Fruit fly (Drosophila melanogaster) whole organism, wandering third instar larva: ENCODE data around the gene bmm.

Experiments
- Abd-B ChIP-seq: fragments of >200 bp; optimal IDR thresholded peaks from 2 replicates; lab custom pipeline; 2017; ENCODE audit warnings: missing biosample characterization, missing genetic modification characterization
- Dfd ChIP-seq: fragments of >200 bp; optimal IDR thresholded peaks from 2 replicates; lab custom pipeline; 2017; ENCODE audit warnings: missing biosample characterization, missing genetic modification characterization
- HLH106 ChIP-seq: fragments of 200-800 bp; optimal IDR thresholded peaks from 3 replicates; lab custom pipeline; 2019; ENCODE audit warnings: missing biosample characterization, mild to moderate bottlenecking, missing genetic modification characterization, moderate library complexity
- Myc ChIP-seq: fragments of >200 bp; optimal IDR thresholded peaks from 2 replicates; lab custom pipeline; 2017
- br ChIP-seq: fragments of 200-800 bp; sonication (Bioruptor generic); optimal IDR thresholded peaks from 2 replicates; lab custom pipeline; 2016; ENCODE audit warnings: missing biosample characterization, missing genetic modification characterization
- ey ChIP-seq: fragments of 200-800 bp; sonication (Bioruptor generic); optimal IDR thresholded peaks from 2 replicates; lab custom pipeline; 2016; ENCODE audit warnings: missing biosample characterization, missing genetic modification characterization
- lola ChIP-seq: fragments of >200 bp; optimal IDR thresholded peaks from 2 replicates; lab custom pipeline; 2017; ENCODE audit warnings: missing biosample characterization, missing genetic modification characterization
- pan ChIP-seq: fragments of >200 bp; optimal IDR thresholded peaks from 2 replicates; lab custom pipeline; 2017
- psq ChIP-seq: fragments of 200-800 bp; sonication (Bioruptor generic); optimal IDR thresholded peaks from 3 replicates; lab custom pipeline; 2017; ENCODE audit warnings: missing biosample characterization, mild to moderate bottlenecking, missing genetic modification characterization, moderate library complexity
- sage ChIP-seq: fragments of 200-800 bp; sonication (Bioruptor generic); optimal IDR thresholded peaks from 2 replicates; lab custom pipeline; 2016; ENCODE audit warnings: missing biosample characterization, mild to moderate bottlenecking, missing genetic modification characterization
- sv ChIP-seq: fragments of 200-800 bp; sonication (Bioruptor generic); optimal IDR thresholded peaks from 3 replicates; lab custom pipeline; 2016; ENCODE audit warnings: missing biosample characterization, missing genetic modification characterization
- tai ChIP-seq: sonication (Bioruptor generic); optimal IDR thresholded peaks from 2 replicates; lab custom pipeline; 2016; ENCODE audit warnings: missing biosample characterization, missing genetic modification characterization

- TF ChIP-seq tai (GFP tag; lab: Kevin White, UChicago) (no peak), HLH106 (tag; lab: Kevin White, UChicago) (no peak), psq (GFP tag; lab: Kevin White, UChicago) (no peak), sv (GFP tag; lab: Kevin White, UChicago) (no peak), Myc (lab: Kevin White, UChicago) (no peak), Dfd (GFP tag; lab: Kevin White, UChicago) (no peak), ey (GFP tag; lab: Kevin White, UChicago) (no peak), sage (GFP tag; lab: Kevin White, UChicago) (no peak), br (GFP tag; lab: Kevin White, UChicago) (no peak), Abd-B (no peak), lola (GFP tag; lab: Kevin White, UChicago) (no peak), pan (lab: Kevin White, UChicago) (no peak)
Observed at dm6 chr3L:14779289-14779688, 6.9 kb downstream of the bmm start.
